Fruit fly (Drosophila melanogaster) whole organism, pupa: ENCODE results near the gene PolG1.

Experiments used
- CG10348 ChIP-seq: fragments of 200-800 bp; sonication (Bioruptor generic); IDR thresholded peaks from 2 replicates; pipeline ENCODE4 v1.3.6; 2022; ENCODE audit warnings: missing biosample characterization, missing genetic modification characterization
- CG12605 ChIP-seq: fragments of 200-800 bp; sonication (Bioruptor generic); IDR thresholded peaks from 2 replicates; pipeline ENCODE4 v1.3.6; 2022; ENCODE audit warnings: missing biosample characterization, missing genetic modification characterization
- CG13204 ChIP-seq: fragments of 200-800 bp; sonication (Bioruptor generic); optimal IDR thresholded peaks from 2 replicates; lab custom pipeline; 2018; ENCODE audit warnings: missing biosample characterization, mild to moderate bottlenecking, missing genetic modification characterization, moderate library complexity
- CG14655 ChIP-seq: fragments of 200-800 bp; sonication (Bioruptor generic); optimal IDR thresholded peaks from 3 replicates; lab custom pipeline; 2017; ENCODE audit warnings: mild to moderate bottlenecking, missing biosample characterization, missing genetic modification reagents, missing genetic modification characterization
- CG15710 ChIP-seq: fragments of 200-800 bp; sonication (Bioruptor generic); optimal IDR thresholded peaks from 2 replicates; lab custom pipeline; 2018; ENCODE audit warnings: missing biosample characterization, mild to moderate bottlenecking, missing genetic modification characterization, moderate library complexity
- CG17806 ChIP-seq: fragments of 200-800 bp; sonication (Bioruptor generic); optimal IDR thresholded peaks from 2 replicates; lab custom pipeline; 2018; ENCODE audit warnings: missing biosample characterization, mild to moderate bottlenecking, missing genetic modification characterization, moderate library complexity
- CG32121 ChIP-seq: fragments of 200-800 bp; sonication (Bioruptor generic); IDR thresholded peaks from 2 replicates; pipeline ENCODE4 v1.3.6; 2022; ENCODE audit warnings: missing biosample characterization, missing genetic modification characterization
- CG34367 ChIP-seq: fragments of 200-800 bp; sonication (Bioruptor generic); optimal IDR thresholded peaks from 2 replicates; lab custom pipeline; 2018; ENCODE audit warnings: missing biosample characterization, mild to moderate bottlenecking, missing genetic modification characterization
- CG4496 ChIP-seq: fragments of 200-800 bp; sonication (Bioruptor generic); IDR thresholded peaks from 3 replicates; pipeline ENCODE4 v1.3.6; 2022; ENCODE audit warnings: missing biosample characterization, missing genetic modification characterization
- CG8159 ChIP-seq: fragments of 200-800 bp; sonication (Bioruptor generic); optimal IDR thresholded peaks from 3 replicates; lab custom pipeline; 2018; ENCODE audit warnings: missing biosample characterization, mild to moderate bottlenecking, missing genetic modification characterization, moderate library complexity
- CG8301 ChIP-seq: fragments of 200-800 bp; sonication (Bioruptor generic); optimal IDR thresholded peaks from 2 replicates; lab custom pipeline; 2018; ENCODE audit warnings: missing biosample characterization, mild to moderate bottlenecking, missing genetic modification characterization
- CG9948 ChIP-seq: fragments of 200-800 bp; sonication (Bioruptor generic); optimal IDR thresholded peaks from 2 replicates; lab custom pipeline; 2018; ENCODE audit warnings: missing biosample characterization, mild to moderate bottlenecking, missing genetic modification characterization, moderate library complexity
- D1 ChIP-seq: fragments of 200-800 bp; sonication (Bioruptor generic); optimal IDR thresholded peaks from 2 replicates; lab custom pipeline; 2018; ENCODE audit warnings: missing biosample characterization, mild to moderate bottlenecking, missing genetic modification characterization, moderate library complexity
- EcR ChIP-seq: fragments of 200-800 bp; sonication (Bioruptor generic); optimal IDR thresholded peaks from 3 replicates; lab custom pipeline; 2019; ENCODE audit warnings: missing biosample characterization, missing genetic modification characterization, mild to moderate bottlenecking, moderate library complexity, missing genetic modification reagents
- Ets98B ChIP-seq: fragments of 200-800 bp; sonication (Bioruptor generic); IDR thresholded peaks from 2 replicates; pipeline ENCODE4 v1.3.6; 2022; ENCODE audit warnings: missing biosample characterization, missing genetic modification characterization
- Pif1A ChIP-seq: fragments of 200-800 bp; sonication (Bioruptor generic); optimal IDR thresholded peaks from 3 replicates; lab custom pipeline; 2016; ENCODE audit warnings: missing biosample characterization, missing genetic modification characterization
- Pif1B ChIP-seq: fragments of 200-800 bp; sonication (Bioruptor generic); optimal IDR thresholded peaks from 3 replicates; lab custom pipeline; 2016; ENCODE audit warnings: missing biosample characterization, missing genetic modification characterization
- Snoo ChIP-seq: fragments of 200-800 bp; sonication (Bioruptor generic); optimal IDR thresholded peaks from 3 replicates; lab custom pipeline; 2017; ENCODE audit warnings: missing biosample characterization, mild to moderate bottlenecking, missing genetic modification characterization, inconsistent platforms
- fd96Ca ChIP-seq: fragments of 200-800 bp; sonication (Bioruptor generic); IDR thresholded peaks from 3 replicates; pipeline ENCODE4 v1.3.6; 2022; ENCODE audit warnings: missing biosample characterization, missing genetic modification characterization
- gl ChIP-seq: fragments of 200-800 bp; sonication (Bioruptor generic); optimal IDR thresholded peaks from 2 replicates; lab custom pipeline; 2018; ENCODE audit warnings: missing biosample characterization, mild to moderate bottlenecking, missing genetic modification characterization
- rn ChIP-seq: fragments of 200-800 bp; sonication (Bioruptor generic); IDR thresholded peaks from 2 replicates; pipeline ENCODE4 v1.3.6; 2022; ENCODE audit warnings: missing biosample characterization, missing genetic modification characterization

The PolG1 gene

DNA sequence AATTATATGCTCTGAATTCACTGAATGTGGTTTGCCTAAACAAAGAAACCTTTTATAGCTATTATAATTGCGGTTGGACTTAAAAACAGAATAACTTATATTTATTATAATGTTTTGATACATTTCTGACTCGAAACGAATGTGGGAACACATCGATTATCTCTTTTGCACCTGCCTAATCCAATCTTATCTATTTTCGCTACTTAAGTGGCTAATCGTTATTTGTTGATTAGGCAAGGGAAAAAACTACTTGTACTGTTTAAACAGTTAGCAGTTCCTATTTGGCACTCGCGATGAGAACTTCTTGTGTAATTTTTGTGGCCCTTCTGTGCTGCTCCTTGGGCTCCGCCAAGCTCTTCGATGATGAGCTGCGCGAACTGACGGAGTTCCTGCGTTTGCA is 21.6 kb upstream of the PolG1 start, which contains the start of gene CG7968:
Gene CG7968, plus strand, starts transcription at position 276 of the 400 bp plus-strand sequence.
- TF ChIP-seq Pif1B (GFP tag; lab: Kevin White, UChicago) = no peak
- TF ChIP-seq CG17806 (tag; lab: Kevin White, UChicago) = no peak
- no peak for TF ChIP-seq CG8159 (tag; lab: Kevin White, UChicago)
- no peak for TF ChIP-seq CG32121
- TF ChIP-seq gl (tag; lab: Kevin White, UChicago) = no peak
- TF ChIP-seq CG10348 = no peak
- TF ChIP-seq CG8301 (tag; lab: Kevin White, UChicago) = no peak
- no peak for TF ChIP-seq CG13204 (GFP tag; lab: Kevin White, UChicago)
- no peak for TF ChIP-seq CG15710 (tag; lab: Kevin White, UChicago)
- TF ChIP-seq CG14655 (GFP tag; lab: Kevin White, UChicago) = no peak

DNA sequence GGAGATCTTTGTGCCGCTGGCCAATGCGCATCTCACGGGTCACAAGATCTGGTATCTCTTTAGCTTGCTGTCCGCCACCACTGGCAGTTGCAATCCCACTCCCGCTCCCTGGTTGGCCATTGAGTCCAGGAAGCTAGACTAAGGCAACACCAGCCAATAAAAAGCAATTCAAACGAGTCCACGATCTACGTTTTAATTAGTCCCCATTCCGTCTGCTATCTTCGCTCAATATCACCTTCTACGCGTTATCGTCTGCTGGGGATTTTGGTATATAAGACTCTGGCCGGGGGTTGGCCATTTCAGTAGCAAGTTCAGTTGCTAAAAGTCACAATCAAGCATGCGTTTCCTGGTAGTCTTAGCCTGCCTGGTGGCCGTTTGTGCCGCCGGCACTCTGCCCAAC is 20.1 kb upstream of the PolG1 start, which contains the start of gene CG7953:
Gene CG7953, plus strand, starts transcription at position 301 of the 400 bp plus-strand sequence.
- TF ChIP-seq Pif1A = no peak
- no peak for TF ChIP-seq rn (GFP tag; lab: Robert Waterston, UW)
- no peak for TF ChIP-seq CG12605 (GFP tag; lab: Robert Waterston, UW)
- no peak for TF ChIP-seq CG8301 (tag; lab: Kevin White, UChicago)
- TF ChIP-seq Pif1B (GFP tag; lab: Kevin White, UChicago) = no peak
- TF ChIP-seq CG14655 (GFP tag; lab: Kevin White, UChicago) = no peak

DNA sequence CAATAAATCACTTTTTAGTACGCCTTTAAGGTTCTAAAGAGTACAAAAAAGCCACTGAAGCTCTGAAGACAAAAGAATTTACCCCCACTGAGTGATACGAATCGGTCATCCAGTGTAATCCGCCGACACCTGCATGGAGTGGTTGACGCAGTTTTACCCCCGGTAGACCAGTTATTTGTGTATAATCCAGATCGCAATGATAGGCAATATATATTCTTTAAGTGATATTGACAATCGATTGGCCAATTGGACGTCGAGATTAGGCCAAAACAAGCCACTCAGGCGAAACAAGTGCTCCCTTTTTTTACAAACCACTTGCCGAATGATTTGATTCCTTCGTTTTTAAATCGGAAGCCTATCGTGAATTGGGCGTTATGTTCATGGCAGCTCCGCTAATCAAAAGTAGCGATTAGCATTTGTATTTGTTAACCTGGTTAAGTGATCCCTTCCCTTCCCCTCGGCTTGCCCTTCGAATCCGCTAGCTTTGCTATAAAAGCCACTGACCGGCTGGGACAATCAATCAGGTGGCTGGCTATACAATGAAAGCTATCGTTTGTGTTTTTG is 18.7 kb upstream of the PolG1 start, which contains the start of gene CG7916:
Gene CG7916, plus strand, starts transcription at position 514 of the 564 bp plus-strand sequence.
- TF ChIP-seq Ets98B (GFP tag; lab: Robert Waterston, UW) = no peak
- no peak for TF ChIP-seq CG12605 (GFP tag; lab: Robert Waterston, UW)
- no peak for TF ChIP-seq CG9948 (tag; lab: Kevin White, UChicago)
- no peak for TF ChIP-seq CG10348
- TF ChIP-seq fd96Ca = no peak
- no peak for TF ChIP-seq CG14655 (GFP tag; lab: Kevin White, UChicago)
- TF ChIP-seq CG32121 = no peak
- TF ChIP-seq CG34367 (tag; lab: Kevin White, UChicago) = no peak
- TF ChIP-seq EcR (GFP tag; lab: Kevin White, UChicago) = no peak
- TF ChIP-seq Snoo (tag; lab: Kevin White, UChicago) = no peak
- no peak for TF ChIP-seq Pif1A
- no peak for TF ChIP-seq CG8301 (tag; lab: Kevin White, UChicago)
- no peak for TF ChIP-seq CG8159 (tag; lab: Kevin White, UChicago)
- no peak for TF ChIP-seq Pif1B (GFP tag; lab: Kevin White, UChicago)
- no peak for TF ChIP-seq CG15710 (tag; lab: Kevin White, UChicago)

DNA sequence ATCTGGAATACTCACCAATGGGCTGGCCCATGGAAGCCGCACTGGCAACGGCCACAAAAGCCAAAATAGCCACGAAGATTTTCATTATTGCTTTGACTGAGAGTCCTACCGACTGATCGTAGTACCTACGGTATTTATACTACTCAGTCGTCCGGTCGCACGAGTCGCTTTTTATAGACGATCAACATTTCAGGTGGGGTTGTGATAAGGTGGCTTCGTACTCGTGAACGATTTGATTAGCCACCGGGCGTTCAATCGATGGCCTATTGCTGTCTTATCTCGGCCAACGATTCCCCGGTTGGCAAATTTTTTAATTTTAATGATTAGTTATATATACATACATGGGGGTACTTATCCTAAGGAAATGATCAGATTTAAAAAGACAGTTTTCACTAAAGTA is 17.6 kb upstream of the PolG1 start, which contains the start of gene CG8997:
Gene CG8997, minus strand, starts transcription at position 148 of the 400 bp plus-strand sequence.
- TF ChIP-seq CG8159 (tag; lab: Kevin White, UChicago) (no peak), CG15710 (tag; lab: Kevin White, UChicago) (no peak), CG9948 (tag; lab: Kevin White, UChicago) (no peak), CG10348 (no peak), D1 (tag; lab: Kevin White, UChicago) (no peak), rn (GFP tag; lab: Robert Waterston, UW) (no peak), CG14655 (GFP tag; lab: Kevin White, UChicago) (no peak), Pif1B (GFP tag; lab: Kevin White, UChicago) (no peak), Pif1A (no peak), CG8301 (tag; lab: Kevin White, UChicago) (no peak), CG13204 (GFP tag; lab: Kevin White, UChicago) (no peak), gl (tag; lab: Kevin White, UChicago) (no peak), Ets98B (GFP tag; lab: Robert Waterston, UW) (no peak), CG4496 (GFP tag; lab: Robert Waterston, UW) (no peak), CG17806 (tag; lab: Kevin White, UChicago) (no peak), CG34367 (tag; lab: Kevin White, UChicago) (no peak), CG32121 (no peak)

DNA sequence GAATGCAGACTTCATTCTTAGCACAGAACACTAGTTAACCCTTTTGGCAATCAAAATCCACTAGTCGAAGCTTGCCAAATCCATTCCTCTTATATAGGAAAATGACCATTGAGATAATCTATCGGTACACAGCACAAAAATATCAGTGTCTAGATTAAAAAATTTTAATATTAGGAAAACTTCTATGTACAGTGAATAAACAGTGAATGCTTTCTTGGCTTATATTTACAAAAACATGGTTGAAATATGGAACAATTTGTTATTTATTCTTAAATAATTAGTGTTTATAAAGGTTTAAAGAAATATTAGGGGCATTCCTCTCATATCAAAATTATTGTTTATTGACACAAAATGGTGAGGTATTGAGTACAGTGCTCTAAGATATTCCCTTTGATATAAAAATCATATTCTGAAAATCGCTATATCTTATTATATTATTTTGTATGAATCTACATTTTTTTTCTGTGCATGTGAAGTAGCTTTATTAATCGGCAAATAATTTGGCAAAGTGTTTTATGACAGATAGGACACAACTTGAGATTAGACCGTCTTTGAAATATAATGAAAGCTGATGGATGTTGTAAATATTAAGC is 16.2 kb upstream of the PolG1 start, which contains the start of gene CG33306:
Gene CG33306, minus strand, starts transcription at position 51 of the 593 bp plus-strand sequence.
- no peak for TF ChIP-seq Pif1B (GFP tag; lab: Kevin White, UChicago)
- TF ChIP-seq EcR (GFP tag; lab: Kevin White, UChicago) = no peak
- TF ChIP-seq CG10348 = no peak
- no peak for TF ChIP-seq CG13204 (GFP tag; lab: Kevin White, UChicago)
- TF ChIP-seq CG12605 (GFP tag; lab: Robert Waterston, UW) = no peak
- no peak for TF ChIP-seq CG17806 (tag; lab: Kevin White, UChicago)
- no peak for TF ChIP-seq CG8159 (tag; lab: Kevin White, UChicago)
- no peak for TF ChIP-seq D1 (tag; lab: Kevin White, UChicago)
- TF ChIP-seq fd96Ca = no peak

DNA sequence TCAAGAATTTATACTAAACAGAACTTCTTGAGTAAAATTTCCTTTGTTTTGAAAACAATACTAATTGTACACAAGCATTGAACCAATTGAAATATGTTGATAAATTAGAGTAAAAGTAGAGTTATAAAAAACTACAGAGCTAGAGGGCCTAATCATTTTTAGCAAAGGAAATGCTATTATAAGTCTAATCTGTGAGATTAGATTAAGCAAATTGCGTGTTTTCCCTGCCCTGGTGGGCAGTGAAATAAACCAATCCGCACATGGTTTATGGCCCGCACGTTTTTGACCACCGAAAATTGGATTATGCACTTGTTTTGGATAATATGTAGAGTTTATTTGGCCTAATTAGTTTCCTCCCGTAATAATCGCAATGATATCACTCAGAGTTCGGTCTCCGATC is 15.0 kb upstream of the PolG1 start:
- TF ChIP-seq Pif1B (GFP tag; lab: Kevin White, UChicago) = no peak
- TF ChIP-seq gl (tag; lab: Kevin White, UChicago) = no peak
- TF ChIP-seq CG8301 (tag; lab: Kevin White, UChicago) = no peak
- no peak for TF ChIP-seq CG9948 (tag; lab: Kevin White, UChicago)
- no peak for TF ChIP-seq fd96Ca
- no peak for TF ChIP-seq CG17806 (tag; lab: Kevin White, UChicago)
